Fruit fly (Drosophila melanogaster) whole organism, wandering third instar larva: Measurements from ENCODE around the gene CG42661.

Source experiments
- Dfd ChIP-seq: fragments of >200 bp; optimal IDR thresholded peaks from 2 replicates; lab custom pipeline; 2017; ENCODE audit warnings: missing biosample characterization, missing genetic modification characterization
- Hnf4 ChIP-seq: fragments of 200-800 bp; sonication (Bioruptor generic); optimal IDR thresholded peaks from 2 replicates; lab custom pipeline; 2016; ENCODE audit warnings: missing biosample characterization, mild to moderate bottlenecking, missing genetic modification characterization
- Jra ChIP-seq: sonication (Bioruptor generic); optimal IDR thresholded peaks from 2 replicates; lab custom pipeline; 2016; ENCODE audit warnings: missing biosample characterization, missing genetic modification characterization
- Myc ChIP-seq: fragments of >200 bp; optimal IDR thresholded peaks from 2 replicates; lab custom pipeline; 2017
- N ChIP-seq: fragments of >200 bp; optimal IDR thresholded peaks from 2 replicates; lab custom pipeline; 2018; ENCODE audit warnings: missing biosample characterization, missing external identifiers, missing genetic modification characterization
- Rel ChIP-seq, 2 experiments: fragments of 200-800 bp; sonication (Bioruptor generic) in 1 of 2; optimal IDR thresholded peaks; 2 replicates in 1 of 2; 3 replicates in 1 of 2; lab custom pipeline; 2016 to 2019; ENCODE audit warnings: mild to moderate bottlenecking in 2 of 2, missing biosample characterization in 2 of 2, missing genetic modification characterization in 2 of 2, moderate library complexity in 1 of 2
- dl ChIP-seq, 2 experiments: fragments of 175-275, 200-275 bp in 1 of 2; fragments of 200-275 bp in 1 of 2; sonication (Bioruptor generic); optimal IDR thresholded peaks; lab custom pipeline; 2018; ENCODE audit warnings: mild to moderate bottlenecking in 2 of 2, missing biosample characterization in 2 of 2, missing genetic modification characterization in 2 of 2, moderate library complexity in 2 of 2; ENCODE audit not compliant: partially characterized antibody in 2 of 2, insufficient read depth in 1 of 2
- dsf ChIP-seq: sonication (Bioruptor generic); optimal IDR thresholded peaks from 2 replicates; lab custom pipeline; 2016; ENCODE audit warnings: missing biosample characterization, missing genetic modification characterization, borderline replicate concordance
- fru ChIP-seq: fragments of 200-800 bp; sonication (Bioruptor generic); optimal IDR thresholded peaks from 3 replicates; lab custom pipeline; 2016; ENCODE audit warnings: missing biosample characterization, mild to moderate bottlenecking, missing genetic modification characterization
- h ChIP-seq: fragments of 200-800 bp; sonication (Bioruptor generic); optimal IDR thresholded peaks from 3 replicates; lab custom pipeline; 2016; ENCODE audit warnings: missing biosample characterization, mild to moderate bottlenecking, missing genetic modification characterization
- lola ChIP-seq: fragments of >200 bp; optimal IDR thresholded peaks from 2 replicates; lab custom pipeline; 2017; ENCODE audit warnings: missing biosample characterization, missing genetic modification characterization
- psq ChIP-seq: fragments of 200-800 bp; sonication (Bioruptor generic); optimal IDR thresholded peaks from 3 replicates; lab custom pipeline; 2017; ENCODE audit warnings: missing biosample characterization, mild to moderate bottlenecking, missing genetic modification characterization, moderate library complexity
- sage ChIP-seq: fragments of 200-800 bp; sonication (Bioruptor generic); optimal IDR thresholded peaks from 2 replicates; lab custom pipeline; 2016; ENCODE audit warnings: missing biosample characterization, mild to moderate bottlenecking, missing genetic modification characterization
- usp ChIP-seq: fragments of >200 bp; optimal IDR thresholded peaks from 2 replicates; lab custom pipeline; 2017; ENCODE audit warnings: missing biosample characterization, missing genetic modification characterization

DNA sequence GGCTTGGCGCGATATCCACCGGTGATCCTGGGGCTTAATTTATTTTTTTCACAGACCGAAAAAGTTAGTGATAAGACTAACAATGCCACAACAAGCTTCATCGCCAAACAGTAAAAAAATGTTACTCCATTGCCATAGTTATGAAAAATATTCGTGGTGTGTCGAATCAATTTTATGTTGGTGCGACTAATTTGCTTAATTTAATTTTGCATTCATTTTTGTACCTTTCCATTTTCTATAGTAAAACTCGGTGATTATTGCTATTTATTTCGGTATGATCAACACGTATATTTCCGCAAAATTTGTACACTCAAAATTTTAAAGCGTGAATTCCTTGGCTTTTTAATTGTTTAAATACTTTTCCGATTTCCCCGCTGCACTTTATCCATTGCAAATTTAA is 24.7 kb upstream of the CG42661 start, which contains the start of gene sphinx2:
- no peak for TF ChIP-seq Hnf4 (GFP tag; lab: Kevin White, UChicago)
- no peak for TF ChIP-seq Rel (GFP tag; optimal IDR thresholded peaks at IDR 0.05; lab: Kevin White, UChicago)
- no peak for TF ChIP-seq Rel (tag; optimal IDR thresholded peaks at IDR 0.05; lab: Kevin White, UChicago)
- no peak for TF ChIP-seq usp (GFP tag; lab: Kevin White, UChicago)
- TF ChIP-seq dsf = no peak
- no peak for TF ChIP-seq fru (GFP tag; lab: Kevin White, UChicago)
- TF ChIP-seq sage = no peak
- no peak for TF ChIP-seq dl (GFP tag; optimal IDR thresholded peaks at IDR 0.05; lab: Kevin White, UChicago; ENCODE audit: insufficient read depth in 1 of 2, partially characterized antibody in 2 of 2)
- TF ChIP-seq Myc (lab: Kevin White, UChicago) = no peak
- no peak for TF ChIP-seq Dfd (GFP tag; lab: Kevin White, UChicago)
- TF ChIP-seq lola = no peak
- no peak for TF ChIP-seq h (GFP tag; lab: Kevin White, UChicago)
- TF ChIP-seq psq (GFP tag; lab: Kevin White, UChicago) = no peak
- no peak for TF ChIP-seq N (GFP tag; lab: Kevin White, UChicago)
- no peak for TF ChIP-seq Jra (GFP tag; lab: Kevin White, UChicago)
